Worm (Caenorhabditis elegans): ENCODE results near the gene ras-2.

- TF ChIP-seq ceh-82 (tag; optimal IDR thresholded peaks at IDR 0.05) (no peak), unc-62 (GFP tag; optimal IDR thresholded peaks at IDR 0.05) (no peak), gmeb-1 (tag; optimal IDR thresholded peaks at IDR 0.05) (no peak), nhr-11 (tag; optimal IDR thresholded peaks at IDR 0.05) (no peak), unc-39 (tag; optimal IDR thresholded peaks at IDR 0.05) (no peak)
Measured at ce11 chrIII:4688965-4689364, 50.9 kb downstream of the ras-2 start, which contains the start of gene ppat-1.

All from whole organism, L2 larva.